Fruit fly (Drosophila melanogaster): Measurements from ENCODE around the gene CG14879.

CG14879 gene

DNA sequence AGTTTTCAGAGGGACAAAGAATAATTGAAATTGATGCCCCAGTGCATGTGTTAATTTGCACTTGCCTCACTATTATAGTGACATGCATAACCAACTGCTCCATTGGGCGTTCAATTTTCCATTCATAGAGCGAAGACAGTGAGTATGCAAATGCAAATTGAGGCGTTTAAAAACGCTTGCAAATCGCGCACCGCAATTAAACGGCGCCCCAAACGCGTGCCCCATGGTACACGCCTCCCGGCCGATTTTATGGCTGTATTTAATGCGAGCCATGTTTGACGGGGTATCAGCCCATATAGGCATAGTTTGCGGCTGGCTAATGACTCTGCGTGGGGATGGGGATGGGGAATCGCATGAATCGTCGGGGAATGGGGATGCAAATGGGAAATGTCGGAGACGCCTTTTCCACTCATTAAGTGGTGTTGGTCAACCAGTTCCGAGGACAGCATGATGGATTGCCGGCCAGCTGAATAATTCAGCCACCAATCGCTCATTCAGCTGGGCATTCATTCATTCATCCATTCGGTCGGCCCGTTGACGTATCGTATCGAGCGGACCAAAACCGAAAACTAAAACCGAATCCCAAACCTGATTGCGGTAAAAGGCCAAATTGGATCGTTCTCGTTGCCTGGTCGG lies 13.5 kb downstream of the CG14879 start (continued):
- no peak for TF ChIP-seq vri (GFP tag; optimal IDR thresholded peaks at IDR 0.05)
- TF ChIP-seq pdm3 (GFP tag; optimal IDR thresholded peaks at IDR 0.05) = no peak
- no peak for TF ChIP-seq CG4318 (GFP tag; optimal IDR thresholded peaks at IDR 0.05)
- TF ChIP-seq CG32006 (GFP tag; optimal IDR thresholded peaks at IDR 0.05) = no peak
- TF ChIP-seq CG6163 (GFP tag; IDR thresholded peaks at IDR 0.05) = 0 out of 3 replicates have a peak, but pooled peaks have one; percentile 10
- TF ChIP-seq CG6792 (GFP tag; optimal IDR thresholded peaks at IDR 0.05) = no peak
- no peak for TF ChIP-seq CG3032 (tag; optimal IDR thresholded peaks at IDR 0.05)
- no peak for TF ChIP-seq salr (GFP tag; optimal IDR thresholded peaks at IDR 0.05)
- TF ChIP-seq Sox102F (GFP tag; optimal IDR thresholded peaks at IDR 0.05) = no peak
- TF ChIP-seq CG15336 (GFP tag; IDR thresholded peaks at IDR 0.05) = no peak
- peak; percentile 22 for TF ChIP-seq Eip78C (GFP tag)

DNA sequence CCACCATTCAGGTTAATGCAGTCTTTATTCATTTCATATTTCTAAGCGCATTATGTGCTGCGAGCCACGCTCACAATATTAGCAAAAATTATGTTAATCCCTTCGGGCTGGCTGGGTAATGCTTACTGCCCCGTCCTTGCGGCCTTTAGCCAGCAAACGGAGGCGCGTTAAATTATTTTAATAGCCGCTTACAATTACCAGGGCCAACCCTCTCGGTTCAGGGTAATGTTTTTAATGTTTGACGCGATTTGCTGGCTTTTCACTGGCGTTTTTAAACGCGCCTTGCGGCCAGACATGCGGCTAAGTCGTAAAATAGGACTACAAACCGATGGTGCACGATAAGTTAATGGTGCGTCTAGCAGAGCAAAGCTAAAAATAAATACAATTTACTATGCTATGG lies 14.2 kb downstream of the CG14879 start:
- TF ChIP-seq Eip78C (GFP tag) (peak; percentile 10), Smox (GFP tag; optimal IDR thresholded peaks at IDR 0.05) (no peak)

DNA sequence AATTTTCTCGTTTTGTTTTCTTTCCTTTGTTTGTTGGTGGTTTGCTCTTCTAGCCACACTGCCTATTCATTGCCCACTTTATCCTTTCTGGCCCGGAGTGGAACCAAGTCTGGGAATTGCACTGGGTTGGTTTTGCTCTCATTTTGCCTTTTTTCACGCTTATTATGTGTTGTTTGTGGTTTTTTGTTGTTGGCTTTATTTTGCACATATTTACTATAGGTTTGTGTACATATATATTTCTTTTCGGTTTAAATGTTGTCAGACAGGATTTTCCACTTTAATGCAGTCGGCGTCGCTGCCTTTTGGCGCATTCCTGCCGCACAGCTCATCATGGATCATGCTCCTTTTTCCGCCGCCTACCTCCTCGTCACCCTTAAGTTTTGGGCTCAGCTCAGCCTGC lies 14.7 kb downstream of the CG14879 start:
- TF ChIP-seq Hr38 (GFP tag; optimal IDR thresholded peaks at IDR 0.05) (no peak), ss (GFP tag; optimal IDR thresholded peaks at IDR 0.05) (peak; percentile 89 to 94), Hr4 (GFP tag; optimal IDR thresholded peaks at IDR 0.05) (no peak), spab (GFP tag; optimal IDR thresholded peaks at IDR 0.05) (peak; percentile 24), Ets96B (tag; optimal IDR thresholded peaks at IDR 0.05) (peak; percentile 42), CG7368 (GFP tag; optimal IDR thresholded peaks at IDR 0.05) (no peak), CG6792 (GFP tag; optimal IDR thresholded peaks at IDR 0.05) (no peak), dsx (GFP tag; optimal IDR thresholded peaks at IDR 0.05; ENCODE audit: poor library complexity, severe bottlenecking) (peak; percentile 37), CG8119 (GFP tag; IDR thresholded peaks at IDR 0.05) (no peak), Sox14 (GFP tag; optimal IDR thresholded peaks at IDR 0.05) (no peak), Eip78C (GFP tag) (peak; percentile 61), pdm3 (GFP tag; optimal IDR thresholded peaks at IDR 0.05) (no peak), CG3032 (tag; optimal IDR thresholded peaks at IDR 0.05) (no peak), CG9139 (GFP tag; optimal IDR thresholded peaks at IDR 0.05) (peak; percentile 74), CG10669 (GFP tag; optimal IDR thresholded peaks at IDR 0.05) (peak; percentile 17), CG6808 (GFP tag; optimal IDR thresholded peaks at IDR 0.05) (peak; percentile 49), CG8632 (GFP tag; optimal IDR thresholded peaks at IDR 0.05) (no peak), CG16779 (tag; optimal IDR thresholded peaks at IDR 0.05) (no peak)

DNA sequence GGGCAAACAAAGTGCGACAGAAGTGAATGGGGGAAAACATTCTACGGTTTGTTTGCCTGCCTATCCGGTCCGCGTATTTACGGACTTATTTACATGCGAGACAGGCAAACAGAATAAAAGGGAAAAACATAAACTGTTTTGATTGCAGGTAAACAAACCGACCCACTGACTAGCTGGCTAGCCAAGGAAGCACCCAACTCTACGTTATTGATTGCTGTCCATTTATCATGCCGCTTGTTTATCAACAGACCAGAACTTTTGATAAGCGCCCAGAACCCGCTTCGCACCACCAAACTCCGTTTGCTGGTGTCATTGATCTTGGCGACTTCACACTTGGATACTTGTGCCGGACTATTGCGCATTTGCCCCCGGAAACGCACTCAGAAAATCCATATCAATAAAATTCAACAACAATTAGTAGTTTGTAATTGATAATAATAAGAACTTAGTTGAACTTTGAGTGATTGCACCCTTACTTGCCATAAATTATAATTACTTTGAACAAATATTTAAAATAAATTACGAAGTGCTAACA lies 17.1 kb downstream of the CG14879 start:
- TF ChIP-seq CG9139 (GFP tag; optimal IDR thresholded peaks at IDR 0.05) (peak; percentile 56), Smox (GFP tag; optimal IDR thresholded peaks at IDR 0.05) (no peak), CG7368 (GFP tag; optimal IDR thresholded peaks at IDR 0.05) (no peak), eg (GFP tag; IDR thresholded peaks at IDR 0.05) (peak; percentile 8; the same call in 1 of the 3 replicates), CG8632 (GFP tag; optimal IDR thresholded peaks at IDR 0.05) (peak; percentile 14), fd85E (GFP tag; optimal IDR thresholded peaks at IDR 0.05) (no peak), vri (GFP tag; optimal IDR thresholded peaks at IDR 0.05) (peak; percentile 66), Hr4 (GFP tag; optimal IDR thresholded peaks at IDR 0.05) (no peak), CG6276 (GFP tag; optimal IDR thresholded peaks at IDR 0.05) (peak; percentile 20), svp (GFP tag) (no peak), CG8319 (GFP tag; optimal IDR thresholded peaks at IDR 0.05) (no peak), Sox14 (GFP tag; optimal IDR thresholded peaks at IDR 0.05) (no peak), CG11902 (GFP tag; optimal IDR thresholded peaks at IDR 0.05) (no peak), fkh (GFP tag; optimal IDR thresholded peaks at IDR 0.05) (peak; percentile 97), salr (GFP tag; optimal IDR thresholded peaks at IDR 0.05) (peak; percentile 18 to 46), CG6808 (GFP tag; optimal IDR thresholded peaks at IDR 0.05) (peak; percentile 41), CG6163 (GFP tag; IDR thresholded peaks at IDR 0.05) (peak; percentile 16; the same call in 2 of the 3 replicates), CG6854 (GFP tag; optimal IDR thresholded peaks at IDR 0.05) (no peak), OdsH (GFP tag; optimal IDR thresholded peaks at IDR 0.05) (peak; percentile 31), ss (GFP tag; optimal IDR thresholded peaks at IDR 0.05) (peak; percentile 90 to 92), Blimp-1 (GFP tag; optimal IDR thresholded peaks at IDR 0.05) (no peak), CG31627 (GFP tag; optimal IDR thresholded peaks at IDR 0.05) (peak; percentile 33), acj6 (GFP tag; optimal IDR thresholded peaks at IDR 0.05) (peak; percentile 13), fd59A (GFP tag; optimal IDR thresholded peaks at IDR 0.05) (peak; percentile 43), CG11294 (GFP tag; IDR thresholded peaks at IDR 0.05) (no peak), spab (GFP tag; optimal IDR thresholded peaks at IDR 0.05) (peak; percentile 71), esn (GFP tag; optimal IDR thresholded peaks at IDR 0.05) (peak; percentile 53), Sox102F (GFP tag; optimal IDR thresholded peaks at IDR 0.05) (peak; percentile 41), Eip93F (GFP tag; optimal IDR thresholded peaks at IDR 0.05) (peak; percentile 56)
